Fruit fly (Drosophila melanogaster) Kc167 (cell line): ENCODE data around the gene Wnk.

Source experiments
- Sin3A ChIP-seq: fragments of >200 bp; optimal IDR thresholded peaks from 2 replicates; lab custom pipeline; 2018; ENCODE audit warnings: missing external identifiers
- h ChIP-seq: fragments of >200 bp; optimal IDR thresholded peaks from 3 replicates; lab custom pipeline; 2018; ENCODE audit warnings: missing external identifiers
- insv ChIP-seq: fragments of >200 bp; optimal IDR thresholded peaks from 3 replicates; lab custom pipeline; 2018; ENCODE audit warnings: missing external identifiers

DNA sequence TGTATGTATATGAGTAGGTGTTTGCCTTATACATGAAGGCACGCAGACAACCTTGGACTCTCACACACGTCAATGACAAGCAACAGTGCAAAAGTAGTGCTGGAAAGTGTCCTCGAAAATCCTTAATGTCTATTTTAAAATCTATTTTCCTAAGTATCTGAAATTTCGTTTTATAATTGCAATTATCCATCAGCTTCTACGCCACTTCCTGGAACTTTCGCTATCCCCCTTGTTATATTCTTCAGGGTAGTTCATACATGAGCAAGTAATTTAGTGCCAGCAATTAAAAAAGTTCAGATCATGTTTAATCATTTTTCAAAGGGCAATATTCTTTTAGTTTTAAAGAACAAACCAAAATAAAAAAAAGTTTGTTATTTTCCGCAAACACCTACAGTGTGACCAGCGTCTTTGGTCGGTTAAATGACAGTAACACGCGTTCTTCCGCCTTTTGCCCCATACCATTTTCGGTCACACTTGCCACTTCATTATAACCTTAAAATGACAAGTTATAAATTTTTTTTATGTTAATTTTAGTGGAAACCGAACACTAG is 37.9 kb downstream of the Wnk start:
- TF ChIP-seq h: no peak
- no peak for TF ChIP-seq insv (lab: Kevin White, UChicago)
- no peak for TF ChIP-seq Sin3A (lab: Kevin White, UChicago)
